Worm (Caenorhabditis elegans) whole organism, L1 larva: ENCODE results near the gene T25B9.4.

Experiments used
- aly-2 ChIP-seq: fragments of 150-350 bp; optimal IDR thresholded peaks from 2 replicates; lab custom pipeline; 2014; ENCODE audit warnings: missing biosample characterization, missing genetic modification characterization
- dsc-1 ChIP-seq: sonication (generic microtip); optimal IDR thresholded peaks from 2 replicates; lab custom pipeline; 2016; ENCODE audit warnings: mild to moderate bottlenecking, missing genetic modification characterization, missing compliant biosample characterization
- elt-3 ChIP-seq, 6 experiments: fragments of 150-350 bp in 1 of 6; sonication (generic microtip); optimal IDR thresholded peaks; 2 replicates each; lab custom pipeline; 2017 to 2018; ENCODE audit warnings: missing biosample characterization in 6 of 6, missing genetic modification characterization in 6 of 6, inconsistent platforms in 1 of 6
- nhr-28 ChIP-seq: fragments of 150-350 bp; optimal IDR thresholded peaks from 2 replicates; lab custom pipeline; 2014; ENCODE audit warnings: missing biosample characterization, missing genetic modification characterization
- snpc-4 ChIP-seq: fragments of 150-350 bp; optimal IDR thresholded peaks from 2 replicates; lab custom pipeline; 2014; ENCODE audit warnings: missing biosample characterization, missing genetic modification characterization
- sup-37 ChIP-seq: fragments of 200-800 bp; sonication (Bioruptor generic); optimal IDR thresholded peaks from 2 replicates; lab custom pipeline; 2018; ENCODE audit warnings: mild to moderate bottlenecking, missing genetic modification characterization, missing compliant biosample characterization

- TF ChIP-seq dsc-1 (tag; lab: Kevin White, UChicago), result no peak
- TF ChIP-seq nhr-28, result no peak
- no peak for TF ChIP-seq snpc-4 (tag; lab: Kevin White, UChicago)
- TF ChIP-seq aly-2 (tag; lab: Kevin White, UChicago), result no peak
- no peak for TF ChIP-seq sup-37 (GFP tag; lab: Kevin White, UChicago)
- TF ChIP-seq elt-3 (tag; optimal IDR thresholded peaks at IDR 0.05; lab: Kevin White, UChicago), result no peak
Measured at ce11 chrIV:10718075-10718474, 39.4 kb downstream of the T25B9.4 start.
